Fruit fly (Drosophila melanogaster): Measurements from ENCODE around the gene MFS10.

Gene MFS10

dm6 chrX:13108144-13108824 is 20.5 kb upstream of the MFS10 start, which contains the start of gene Fer3HCH (continued):
- TF ChIP-seq BtbVII (GFP tag; optimal IDR thresholded peaks at IDR 0.05): no peak
- no peak for TF ChIP-seq odd (GFP tag; optimal IDR thresholded peaks at IDR 0.05)
- TF ChIP-seq ind (GFP tag; optimal IDR thresholded peaks at IDR 0.05): no peak
- TF ChIP-seq CG8359 (GFP tag; optimal IDR thresholded peaks at IDR 0.05; ENCODE audit: borderline replicate concordance): no peak
- no peak for TF ChIP-seq CG4404 (GFP tag; IDR thresholded peaks at IDR 0.05)
- TF ChIP-seq dmrt99B (tag; optimal IDR thresholded peaks at IDR 0.05): peak; percentile 54
- no peak for TF ChIP-seq Aef1 (GFP tag; IDR thresholded peaks at IDR 0.05)
- TF ChIP-seq CG15514 (GFP tag; optimal IDR thresholded peaks at IDR 0.05): no peak
- TF ChIP-seq CG13894 (tag; optimal IDR thresholded peaks at IDR 0.05): no peak
- no peak for TF ChIP-seq toy (GFP tag; IDR thresholded peaks at IDR 0.05)
- TF ChIP-seq CG4360 (GFP tag; IDR thresholded peaks at IDR 0.05): no peak
- no peak for TF ChIP-seq luna (GFP tag; optimal IDR thresholded peaks at IDR 0.05)
- TF ChIP-seq unpg (GFP tag; optimal IDR thresholded peaks at IDR 0.05): peak; percentile 21
- TF ChIP-seq CG17328 (GFP tag; IDR thresholded peaks at IDR 0.05): no peak
- no peak for TF ChIP-seq dan (GFP tag; IDR thresholded peaks at IDR 0.05)
- TF ChIP-seq CG11723 (GFP tag; optimal IDR thresholded peaks at IDR 0.05): no peak
- no peak for TF ChIP-seq insv (GFP tag; optimal IDR thresholded peaks at IDR 0.05)
- TF ChIP-seq klu (GFP tag; IDR thresholded peaks at IDR 0.05): no peak
- TF ChIP-seq Meics (GFP tag; optimal IDR thresholded peaks at IDR 0.05): no peak
- no peak for TF ChIP-seq tgo (GFP tag; IDR thresholded peaks at IDR 0.05)
- peak; percentile 20 for TF ChIP-seq CG15601 (tag; optimal IDR thresholded peaks at IDR 0.05)
- TF ChIP-seq schlank (tag; optimal IDR thresholded peaks at IDR 0.05): no peak
- no peak for TF ChIP-seq tup (GFP tag; optimal IDR thresholded peaks at IDR 0.05)
- TF ChIP-seq cas (GFP tag; IDR thresholded peaks at IDR 0.05): no peak
- TF ChIP-seq CG30403 (GFP tag; optimal IDR thresholded peaks at IDR 0.05): no peak
- no peak for TF ChIP-seq CG12391 (tag; optimal IDR thresholded peaks at IDR 0.05)
- no peak for TF ChIP-seq fd64A (GFP tag; optimal IDR thresholded peaks at IDR 0.05)
- no peak for TF ChIP-seq h (optimal IDR thresholded peaks at IDR 0.05)
- no peak for TF ChIP-seq bowl (GFP tag; IDR thresholded peaks at IDR 0.05)
- TF ChIP-seq Adf1 (GFP tag; IDR thresholded peaks at IDR 0.05): no peak
- peak; percentile 22; the same call in 1 of the 3 replicates for TF ChIP-seq CG11695 (GFP tag; IDR thresholded peaks at IDR 0.05)
- no peak for TF ChIP-seq CG1602 (GFP tag; optimal IDR thresholded peaks at IDR 0.05)
- no peak for TF ChIP-seq en (GFP tag; optimal IDR thresholded peaks at IDR 0.05)
- TF ChIP-seq CG18262 (tag; optimal IDR thresholded peaks at IDR 0.05): peak; percentile 4
- no peak for TF ChIP-seq pfk (GFP tag; optimal IDR thresholded peaks at IDR 0.05)
- no peak for TF ChIP-seq CG9727 (GFP tag; optimal IDR thresholded peaks at IDR 0.05)
- no peak for TF ChIP-seq Hey (tag; optimal IDR thresholded peaks at IDR 0.05)
- TF ChIP-seq psq (GFP tag; optimal IDR thresholded peaks at IDR 0.05): no peak
- TF ChIP-seq trh (GFP tag; optimal IDR thresholded peaks at IDR 0.05): no peak
- TF ChIP-seq oc (tag; optimal IDR thresholded peaks at IDR 0.05): no peak
- no peak for TF ChIP-seq Doc3 (GFP tag; IDR thresholded peaks at IDR 0.05; ENCODE audit: partially characterized antibody)
- TF ChIP-seq shn (GFP tag; optimal IDR thresholded peaks at IDR 0.05): no peak
- no peak for TF ChIP-seq CG10274 (GFP tag; optimal IDR thresholded peaks at IDR 0.05)
- TF ChIP-seq CG14965 (GFP tag; optimal IDR thresholded peaks at IDR 0.05; ENCODE audit: borderline replicate concordance): no peak
- TF ChIP-seq CG12942 (GFP tag; optimal IDR thresholded peaks at IDR 0.05): no peak
- TF ChIP-seq ewg (GFP tag; optimal IDR thresholded peaks at IDR 0.05): no peak
- 0 out of 2 replicates have a peak, but pooled peaks have one; percentile 20 for TF ChIP-seq CG1024 (GFP tag; IDR thresholded peaks at IDR 0.05)
- TF ChIP-seq CG7786 (GFP tag; optimal IDR thresholded peaks at IDR 0.05): no peak
- peak; percentile 4 for TF ChIP-seq MTF-1 (GFP tag; optimal IDR thresholded peaks at IDR 0.05; ENCODE audit: borderline replicate concordance)
- no peak for TF ChIP-seq ap (GFP tag; IDR thresholded peaks at IDR 0.05)
- no peak for TF ChIP-seq trem (tag; optimal IDR thresholded peaks at IDR 0.05)

Data from whole organism, embryonic.